Fruit fly (Drosophila melanogaster) whole organism, prepupa: ENCODE results near the gene Rpt3R.

ENCODE experiments used
- Blimp-1 ChIP-seq: fragments of 200-800 bp; sonication (Bioruptor generic); optimal IDR thresholded peaks from 3 replicates; lab custom pipeline; 2017; ENCODE audit warnings: missing biosample characterization, missing genetic modification characterization, mild to moderate bottlenecking, moderate library complexity, missing genetic modification reagents
- CG11762 ChIP-seq: fragments of 200-800 bp; sonication (Bioruptor generic); optimal IDR thresholded peaks from 3 replicates; lab custom pipeline; 2016; ENCODE audit warnings: missing biosample characterization, missing genetic modification characterization; ENCODE audit not compliant: insufficient read depth
- CG11902 ChIP-seq: fragments of 200-800 bp; sonication (Bioruptor generic); optimal IDR thresholded peaks from 3 replicates; lab custom pipeline; 2016; ENCODE audit warnings: missing biosample characterization, missing genetic modification characterization
- CG16779 ChIP-seq: fragments of 200-800 bp; sonication (Bioruptor generic); optimal IDR thresholded peaks from 3 replicates; lab custom pipeline; 2017; ENCODE audit warnings: missing biosample characterization, mild to moderate bottlenecking, missing genetic modification characterization
- CG3032 ChIP-seq: fragments of 200-800 bp; optimal IDR thresholded peaks from 2 replicates; lab custom pipeline; 2019; ENCODE audit warnings: missing biosample characterization, mild to moderate bottlenecking, missing genetic modification characterization, moderate library complexity
- CG31627 ChIP-seq: fragments of 200-800 bp; sonication (Bioruptor generic); optimal IDR thresholded peaks from 3 replicates; lab custom pipeline; 2016; ENCODE audit warnings: missing biosample characterization, missing genetic modification characterization
- CG32006 ChIP-seq: fragments of 200-800 bp; sonication (Bioruptor generic); optimal IDR thresholded peaks from 3 replicates; lab custom pipeline; 2017; ENCODE audit warnings: missing biosample characterization, mild to moderate bottlenecking, missing genetic modification characterization
- CG3919 ChIP-seq: fragments of 200-800 bp; sonication (Bioruptor generic); optimal IDR thresholded peaks from 3 replicates; lab custom pipeline; 2016; ENCODE audit warnings: missing biosample characterization, missing genetic modification characterization
- CG6276 ChIP-seq: fragments of 200-800 bp; sonication (Bioruptor generic); optimal IDR thresholded peaks from 2 replicates; lab custom pipeline; 2017; ENCODE audit warnings: missing biosample characterization, mild to moderate bottlenecking, missing genetic modification characterization
- CG6792 ChIP-seq: fragments of 200-800 bp; sonication (Bioruptor generic); optimal IDR thresholded peaks from 3 replicates; lab custom pipeline; 2016; ENCODE audit warnings: missing biosample characterization, missing genetic modification characterization
- CG6854 ChIP-seq: fragments of 200-800 bp; sonication (Bioruptor generic); optimal IDR thresholded peaks from 2 replicates; lab custom pipeline; 2017; ENCODE audit warnings: missing biosample characterization, mild to moderate bottlenecking, missing genetic modification characterization
- CG7368 ChIP-seq: fragments of 200-800 bp; sonication (Bioruptor generic); optimal IDR thresholded peaks from 3 replicates; lab custom pipeline; 2016; ENCODE audit warnings: missing biosample characterization, missing genetic modification characterization
- Eip75B ChIP-seq: fragments of 200-800 bp; sonication (Bioruptor generic); optimal IDR thresholded peaks from 3 replicates; lab custom pipeline; 2016; ENCODE audit warnings: missing biosample characterization, missing genetic modification characterization
- Eip93F ChIP-seq: fragments of 200-800 bp; sonication (Bioruptor generic); optimal IDR thresholded peaks from 2 replicates; lab custom pipeline; 2016; ENCODE audit warnings: missing biosample characterization, mild to moderate bottlenecking, missing genetic modification characterization
- Ets21C ChIP-seq: fragments of 200-800 bp; sonication (Bioruptor generic); optimal IDR thresholded peaks from 3 replicates; lab custom pipeline; 2016; ENCODE audit warnings: missing biosample characterization, missing genetic modification characterization
- Hr38 ChIP-seq: sonication (Bioruptor generic); optimal IDR thresholded peaks from 2 replicates; lab custom pipeline; 2016; ENCODE audit warnings: missing biosample characterization, missing genetic modification characterization
- Hr39 ChIP-seq: fragments of 200-800 bp; sonication (Bioruptor generic); optimal IDR thresholded peaks from 2 replicates; lab custom pipeline; 2016; ENCODE audit warnings: missing biosample characterization, missing genetic modification characterization
- Hr4 ChIP-seq: fragments of 200-800 bp; sonication (Bioruptor generic); optimal IDR thresholded peaks from 3 replicates; lab custom pipeline; 2016; ENCODE audit warnings: missing biosample characterization, missing genetic modification characterization
- Lpt ChIP-seq: fragments of 200-800 bp; sonication (Bioruptor generic); optimal IDR thresholded peaks from 3 replicates; lab custom pipeline; 2016; ENCODE audit warnings: missing biosample characterization, missing genetic modification characterization
- Met ChIP-seq: fragments of 200-800 bp; sonication (Bioruptor generic); optimal IDR thresholded peaks from 3 replicates; lab custom pipeline; 2016; ENCODE audit warnings: missing biosample characterization, missing genetic modification characterization
- OdsH ChIP-seq: fragments of 200-800 bp; sonication (Bioruptor generic); optimal IDR thresholded peaks from 3 replicates; lab custom pipeline; 2016; ENCODE audit warnings: missing biosample characterization, missing genetic modification characterization
- Smox ChIP-seq: fragments of 200-800 bp; sonication (Bioruptor generic); optimal IDR thresholded peaks from 3 replicates; lab custom pipeline; 2016; ENCODE audit warnings: missing biosample characterization, missing genetic modification characterization
- Sox102F ChIP-seq: fragments of 200-800 bp; sonication (Bioruptor generic); optimal IDR thresholded peaks from 2 replicates; lab custom pipeline; 2016; ENCODE audit warnings: missing biosample characterization, mild to moderate bottlenecking, missing genetic modification characterization
- cyc ChIP-seq: fragments of 200-800 bp; sonication (Bioruptor generic); optimal IDR thresholded peaks from 3 replicates; lab custom pipeline; 2016; ENCODE audit warnings: missing biosample characterization, missing genetic modification characterization
- esn ChIP-seq: fragments of 200-800 bp; sonication (Bioruptor generic); optimal IDR thresholded peaks from 2 replicates; lab custom pipeline; 2016; ENCODE audit warnings: missing biosample characterization, mild to moderate bottlenecking, missing genetic modification characterization, moderate library complexity
- fd59A ChIP-seq: fragments of 200-800 bp; sonication (Bioruptor generic); optimal IDR thresholded peaks from 2 replicates; lab custom pipeline; 2017; ENCODE audit warnings: missing biosample characterization, mild to moderate bottlenecking, missing genetic modification characterization, missing genetic modification reagents
- fd85E ChIP-seq: fragments of 200-800 bp; sonication (Bioruptor generic); optimal IDR thresholded peaks from 3 replicates; lab custom pipeline; 2016; ENCODE audit warnings: missing biosample characterization, missing genetic modification characterization
- fkh ChIP-seq: fragments of 200-800 bp; sonication (Bioruptor generic); optimal IDR thresholded peaks from 3 replicates; lab custom pipeline; 2017; ENCODE audit warnings: missing biosample characterization, mild to moderate bottlenecking, missing genetic modification characterization, moderate library complexity
- lz ChIP-seq: fragments of 200-800 bp; sonication (Bioruptor generic); optimal IDR thresholded peaks from 3 replicates; lab custom pipeline; 2016; ENCODE audit warnings: missing biosample characterization, missing genetic modification characterization
- net ChIP-seq: fragments of 200-800 bp; sonication (Bioruptor generic); optimal IDR thresholded peaks from 3 replicates; lab custom pipeline; 2016; ENCODE audit warnings: missing biosample characterization, missing genetic modification characterization
- spab ChIP-seq: fragments of 200-800 bp; sonication (Bioruptor generic); optimal IDR thresholded peaks from 2 replicates; lab custom pipeline; 2017; ENCODE audit warnings: missing biosample characterization, mild to moderate bottlenecking, missing genetic modification characterization, missing genetic modification reagents
- svp ChIP-seq: fragments of 200-800 bp; sonication (Bioruptor generic); peaks from one replicate; lab custom pipeline; 2016; ENCODE audit warnings: missing biosample characterization, missing genetic modification characterization

The Rpt3R gene

dm6 chr3R:9735151-9735550 is 21.2 kb downstream of the Rpt3R start:
- TF ChIP-seq esn (GFP tag; lab: Kevin White, UChicago), result no peak
- peak; percentile 54 for TF ChIP-seq svp
- TF ChIP-seq, all 60 proteins: peak for 1

DNA sequence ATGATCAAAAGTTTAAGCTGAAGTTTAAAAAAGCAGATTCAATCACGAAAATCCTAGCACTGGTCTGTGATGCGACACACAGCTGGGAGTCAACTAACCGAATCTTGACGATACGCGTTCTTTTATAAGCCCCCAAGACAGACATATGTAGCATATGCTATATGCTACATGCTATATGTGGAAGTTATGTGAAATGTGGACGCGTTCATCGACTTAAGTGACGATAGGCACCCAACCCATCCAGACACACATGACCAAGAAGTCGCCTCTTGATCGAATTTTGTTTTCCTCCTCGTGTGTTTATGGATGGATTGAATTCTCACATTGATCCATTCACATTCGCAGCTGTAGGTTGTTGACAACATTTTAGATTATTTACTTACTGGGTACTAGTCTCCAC is 23.2 kb downstream of the Rpt3R start, which contains the start of gene alphaTub85E:
Gene alphaTub85E (minus strand): TSS at position 101 of the 400 bp plus-strand sequence.
- TF ChIP-seq CG3919 (GFP tag; lab: Kevin White, UChicago) (no peak), net (no peak), fd85E (GFP tag; lab: Kevin White, UChicago) (no peak), spab (GFP tag; lab: Kevin White, UChicago) (no peak), OdsH (no peak), Eip75B (GFP tag; lab: Kevin White, UChicago) (no peak), fd59A (GFP tag; lab: Kevin White, UChicago) (no peak), CG31627 (no peak), CG32006 (GFP tag; lab: Kevin White, UChicago) (no peak), Hr4 (GFP tag; lab: Kevin White, UChicago) (no peak), CG7368 (GFP tag; lab: Kevin White, UChicago) (no peak), Blimp-1 (GFP tag; lab: Kevin White, UChicago) (no peak), CG11902 (GFP tag; lab: Kevin White, UChicago) (no peak), CG6792 (no peak), Met (GFP tag; lab: Kevin White, UChicago) (no peak), CG11762 (GFP tag; lab: Kevin White, UChicago) (no peak), Eip93F (GFP tag; lab: Kevin White, UChicago) (no peak), CG6276 (GFP tag; lab: Kevin White, UChicago) (no peak), Hr38 (GFP tag; lab: Kevin White, UChicago) (no peak), cyc (GFP tag; lab: Kevin White, UChicago) (no peak)

dm6 chr3R:9730784-9731183 is 25.5 kb downstream of the Rpt3R start, which contains the start of gene FoxP:
TSS of gene FoxP (minus strand) at chr3R:9730872.
- TF ChIP-seq Smox (GFP tag; lab: Kevin White, UChicago) (no peak), CG6854 (GFP tag; lab: Kevin White, UChicago) (no peak), Hr4 (GFP tag; lab: Kevin White, UChicago) (no peak), CG11902 (GFP tag; lab: Kevin White, UChicago) (no peak), Sox102F (GFP tag; lab: Kevin White, UChicago) (no peak), lz (GFP tag; lab: Kevin White, UChicago) (no peak), CG7368 (GFP tag; lab: Kevin White, UChicago) (no peak), CG16779 (tag; lab: Kevin White, UChicago) (no peak)
- TF ChIP-seq, all 60 proteins: peak for 0

- TF ChIP-seq fkh (GFP tag; lab: Kevin White, UChicago), result peak; percentile 55
- TF ChIP-seq Hr39 (GFP tag; lab: Kevin White, UChicago), result no peak
- no peak for TF ChIP-seq Sox102F (GFP tag; lab: Kevin White, UChicago)
- no peak for TF ChIP-seq CG3032 (tag; lab: Kevin White, UChicago)
- TF ChIP-seq Lpt (GFP tag; lab: Kevin White, UChicago), result no peak
These were observed 31.0 kb downstream of the Rpt3R start, which contains the start of gene hyd for dm6 chr3R:9725121-9725956. TSS of gene hyd (minus strand) at chr3R:9725615.

dm6 chr3R:9710886-9711285 is 45.4 kb downstream of the Rpt3R start, which contains the start of the genes trbd and dmt:
TSS of gene trbd (minus strand) at chr3R:9711037.
TSS of gene dmt (plus strand) at chr3R:9711142.
- TF ChIP-seq Sox102F (GFP tag; lab: Kevin White, UChicago) (no peak), Ets21C (GFP tag; lab: Kevin White, UChicago) (no peak), CG6854 (GFP tag; lab: Kevin White, UChicago) (peak; percentile 75), fkh (GFP tag; lab: Kevin White, UChicago) (peak; percentile 99), Blimp-1 (GFP tag; lab: Kevin White, UChicago) (peak; percentile 41)
